Fruit fly (Drosophila melanogaster) whole organism, prepupa: ENCODE data around the gene CG34287.

Source experiments
- CG3919 ChIP-seq: fragments of 200-800 bp; sonication (Bioruptor generic); optimal IDR thresholded peaks from 3 replicates; lab custom pipeline; 2016; ENCODE audit warnings: missing biosample characterization, missing genetic modification characterization
- CG8319 ChIP-seq: fragments of 200-800 bp; sonication (Bioruptor generic); optimal IDR thresholded peaks from 3 replicates; lab custom pipeline; 2016; ENCODE audit warnings: missing biosample characterization, missing genetic modification characterization
- Eip78C ChIP-seq: fragments of 200-800 bp; sonication (Bioruptor generic); peaks from one replicate; lab custom pipeline; 2016; ENCODE audit warnings: missing biosample characterization, missing genetic modification characterization
- cyc ChIP-seq: fragments of 200-800 bp; sonication (Bioruptor generic); optimal IDR thresholded peaks from 3 replicates; lab custom pipeline; 2016; ENCODE audit warnings: missing biosample characterization, missing genetic modification characterization
- eg ChIP-seq: fragments of 200-800 bp; sonication (Bioruptor generic); IDR thresholded peaks from 3 replicates; pipeline ENCODE4 v1.3.6; 2022; ENCODE audit warnings: missing biosample characterization, missing genetic modification characterization
- salr ChIP-seq, 2 experiments: fragments of 200-800 bp; sonication (Bioruptor generic); optimal IDR thresholded peaks; 3 replicates each; lab custom pipeline; 2016 to 2018; ENCODE audit warnings: missing biosample characterization in 2 of 2, missing genetic modification characterization in 2 of 2, mild to moderate bottlenecking in 1 of 2
- spab ChIP-seq: fragments of 200-800 bp; sonication (Bioruptor generic); optimal IDR thresholded peaks from 2 replicates; lab custom pipeline; 2017; ENCODE audit warnings: missing biosample characterization, mild to moderate bottlenecking, missing genetic modification characterization, missing genetic modification reagents

DNA sequence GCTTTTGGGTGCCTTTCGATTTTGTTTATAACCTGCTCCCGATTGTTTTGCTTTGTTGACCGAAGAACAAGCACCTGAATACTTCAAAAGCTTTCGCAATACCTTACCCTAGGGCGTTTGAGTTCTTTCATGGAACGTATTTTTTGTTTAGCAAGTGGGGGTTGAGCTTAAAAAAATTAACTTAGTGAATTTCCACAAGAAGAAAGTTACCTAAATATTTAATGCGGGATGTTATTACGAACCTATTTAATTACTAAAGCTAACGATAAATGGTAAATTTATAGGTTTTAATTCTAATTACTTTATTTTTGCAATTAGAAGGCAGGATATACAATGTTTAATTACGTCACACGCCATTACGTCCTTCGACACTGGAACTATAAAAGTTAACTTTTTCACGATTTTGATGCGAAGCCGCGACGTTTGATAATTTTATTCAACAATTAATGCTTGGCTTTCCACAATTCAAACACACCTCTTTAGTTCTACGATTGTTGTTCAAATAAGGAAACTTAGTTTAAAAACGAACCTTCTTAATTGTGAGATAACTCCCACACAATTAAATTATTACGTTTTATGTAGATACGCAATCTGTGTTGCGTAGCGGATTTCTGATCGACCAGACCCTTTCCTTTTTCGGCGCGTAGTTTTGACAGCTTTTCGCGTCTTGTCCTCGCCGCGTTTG is 8.2 kb downstream of the CG34287 start:
- TF ChIP-seq CG3919 (GFP tag; lab: Kevin White, UChicago) (no peak), eg (GFP tag; lab: Robert Waterston, UW) (peak; percentile 49; the same call in 1 of the 3 replicates), Eip78C (GFP tag; lab: Kevin White, UChicago) (peak; percentile 85), cyc (GFP tag; lab: Kevin White, UChicago) (peak; percentile 40), spab (GFP tag; lab: Kevin White, UChicago) (peak; percentile 7), CG8319 (GFP tag; lab: Kevin White, UChicago) (no peak), salr (GFP tag; optimal IDR thresholded peaks at IDR 0.05; lab: Kevin White, UChicago) (peak in 1 of 2 experiments; percentile 51)
